Fruit fly (Drosophila melanogaster) whole organism, pupa: ENCODE results near the gene CG9471.
A peak's percentile ranks its signal among the peaks of the same experiment; 100 is the strongest.

Experiments used
- CG10348 ChIP-seq: fragments of 200-800 bp; sonication (Bioruptor generic); IDR thresholded peaks from 2 replicates; pipeline ENCODE4 v1.3.6; 2022; ENCODE audit warnings: missing biosample characterization, missing genetic modification characterization
- CG12605 ChIP-seq: fragments of 200-800 bp; sonication (Bioruptor generic); IDR thresholded peaks from 2 replicates; pipeline ENCODE4 v1.3.6; 2022; ENCODE audit warnings: missing biosample characterization, missing genetic modification characterization
- CG13204 ChIP-seq: fragments of 200-800 bp; sonication (Bioruptor generic); optimal IDR thresholded peaks from 2 replicates; lab custom pipeline; 2018; ENCODE audit warnings: missing biosample characterization, mild to moderate bottlenecking, missing genetic modification characterization, moderate library complexity
- CG14655 ChIP-seq: fragments of 200-800 bp; sonication (Bioruptor generic); optimal IDR thresholded peaks from 3 replicates; lab custom pipeline; 2017; ENCODE audit warnings: mild to moderate bottlenecking, missing biosample characterization, missing genetic modification reagents, missing genetic modification characterization
- CG34367 ChIP-seq: fragments of 200-800 bp; sonication (Bioruptor generic); optimal IDR thresholded peaks from 2 replicates; lab custom pipeline; 2018; ENCODE audit warnings: missing biosample characterization, mild to moderate bottlenecking, missing genetic modification characterization
- CG8159 ChIP-seq: fragments of 200-800 bp; sonication (Bioruptor generic); optimal IDR thresholded peaks from 3 replicates; lab custom pipeline; 2018; ENCODE audit warnings: missing biosample characterization, mild to moderate bottlenecking, missing genetic modification characterization, moderate library complexity
- CG9948 ChIP-seq: fragments of 200-800 bp; sonication (Bioruptor generic); optimal IDR thresholded peaks from 2 replicates; lab custom pipeline; 2018; ENCODE audit warnings: missing biosample characterization, mild to moderate bottlenecking, missing genetic modification characterization, moderate library complexity
- EcR ChIP-seq: fragments of 200-800 bp; sonication (Bioruptor generic); optimal IDR thresholded peaks from 3 replicates; lab custom pipeline; 2019; ENCODE audit warnings: missing biosample characterization, missing genetic modification characterization, mild to moderate bottlenecking, moderate library complexity, missing genetic modification reagents
- Pif1B ChIP-seq: fragments of 200-800 bp; sonication (Bioruptor generic); optimal IDR thresholded peaks from 3 replicates; lab custom pipeline; 2016; ENCODE audit warnings: missing biosample characterization, missing genetic modification characterization

DNA sequence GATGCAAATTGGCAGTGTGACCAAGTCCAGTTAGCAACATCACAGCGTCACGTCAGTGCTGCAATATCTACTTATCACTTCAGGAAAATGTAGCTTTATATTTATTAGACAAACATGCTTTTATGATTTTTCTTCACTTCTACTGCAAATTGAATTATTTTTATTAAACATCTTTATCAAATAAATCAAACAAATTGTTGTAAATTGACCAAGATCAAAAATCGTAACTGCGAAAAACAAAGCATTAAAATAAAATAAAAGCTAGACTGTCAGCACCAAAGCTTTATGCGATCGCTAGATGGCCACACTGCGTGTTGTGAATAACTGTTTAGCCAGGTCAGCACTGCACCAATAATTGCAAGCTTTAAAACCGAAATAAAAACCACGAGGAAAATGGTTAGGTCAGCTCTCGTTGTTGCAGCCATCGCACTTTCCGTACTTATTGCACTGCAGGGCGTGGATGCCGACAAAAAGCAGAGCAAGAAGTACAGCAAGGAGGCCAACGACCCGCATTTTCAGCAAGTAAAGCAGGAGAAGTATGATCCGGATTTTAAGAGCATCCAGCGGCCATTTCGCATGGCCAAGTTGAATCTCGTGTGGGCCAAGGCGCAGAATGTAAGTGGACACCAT is 19.9 kb upstream of the CG9471 start, which contains the start of the genes CG12945 and CG8507:
- TF ChIP-seq CG14655 (GFP tag; lab: Kevin White, UChicago) (no peak), CG9948 (tag; lab: Kevin White, UChicago) (peak; percentile 29), EcR (peak; percentile 91), CG12605 (GFP tag; lab: Robert Waterston, UW) (no peak), CG13204 (GFP tag; lab: Kevin White, UChicago) (no peak), CG34367 (tag; lab: Kevin White, UChicago) (peak; percentile 6), CG10348 (GFP tag; lab: Robert Waterston, UW) (no peak), CG8159 (tag; lab: Kevin White, UChicago) (peak; percentile 61), Pif1B (GFP tag; lab: Kevin White, UChicago) (no peak)
